Worm (Caenorhabditis elegans) whole organism, L2 larva: Measurements from ENCODE around the gene K02E10.5.

ENCODE experiments used
- C34F6.9 ChIP-seq: fragments of 150-350 bp; optimal IDR thresholded peaks from 2 replicates; lab custom pipeline; 2014; ENCODE audit warnings: missing biosample characterization, missing genetic modification characterization
- R02D3.7 ChIP-seq: fragments of 150-350 bp; optimal IDR thresholded peaks from 2 replicates; lab custom pipeline; 2014; ENCODE audit warnings: missing biosample characterization, missing genetic modification characterization
- Y55F3AM.14 ChIP-seq: fragments of 200-800 bp; sonication (Bioruptor generic); optimal IDR thresholded peaks from 2 replicates; lab custom pipeline; 2018; ENCODE audit warnings: mild to moderate bottlenecking, missing genetic modification characterization, missing compliant biosample characterization
- ZK546.5 ChIP-seq: sonication (generic microtip); optimal IDR thresholded peaks from 2 replicates; lab custom pipeline; 2017; ENCODE audit warnings: missing biosample characterization, missing genetic modification characterization
- ama-1 ChIP-seq: fragments of 150-350 bp; optimal IDR thresholded peaks from 2 replicates; lab custom pipeline; 2018; ENCODE audit warnings: inconsistent platforms
- ceh-16 ChIP-seq: fragments of 150-350 bp; optimal IDR thresholded peaks from 2 replicates; lab custom pipeline; 2014; ENCODE audit warnings: missing biosample characterization, missing genetic modification characterization
- ceh-82 ChIP-seq: fragments of 150-350 bp; optimal IDR thresholded peaks from 2 replicates; lab custom pipeline; 2014; ENCODE audit warnings: missing biosample characterization, missing genetic modification characterization
- dmd-4 ChIP-seq: sonication (generic microtip); optimal IDR thresholded peaks from 2 replicates; lab custom pipeline; 2017; ENCODE audit warnings: missing biosample characterization, missing genetic modification characterization
- egl-27 ChIP-seq: sonication (generic microtip); optimal IDR thresholded peaks from 3 replicates; lab custom pipeline; 2017; ENCODE audit warnings: missing biosample characterization, missing genetic modification reagents, missing genetic modification characterization
- elt-1 ChIP-seq: fragments of 150-350 bp; optimal IDR thresholded peaks from 2 replicates; lab custom pipeline; 2014; ENCODE audit warnings: missing biosample characterization, missing genetic modification characterization
- elt-3 ChIP-seq: sonication (generic microtip); optimal IDR thresholded peaks from 2 replicates; lab custom pipeline; 2017; ENCODE audit warnings: missing biosample characterization, missing genetic modification characterization
- fos-1 ChIP-seq: fragments of 150-350 bp; optimal IDR thresholded peaks from 2 replicates; lab custom pipeline; 2014; ENCODE audit warnings: missing biosample characterization, missing genetic modification characterization
- gmeb-1 ChIP-seq: fragments of 150-350 bp; optimal IDR thresholded peaks from 2 replicates; lab custom pipeline; 2014; ENCODE audit warnings: missing biosample characterization, missing genetic modification characterization
- lin-13 ChIP-seq: fragments of 150-350 bp; optimal IDR thresholded peaks from 2 replicates; lab custom pipeline; 2014; ENCODE audit warnings: missing biosample characterization, missing genetic modification reagents, missing genetic modification characterization
- lin-39 ChIP-seq: fragments of 150-350 bp; optimal IDR thresholded peaks from 2 replicates; lab custom pipeline; 2014; ENCODE audit warnings: missing biosample characterization, missing genetic modification reagents, missing genetic modification characterization
- mab-5 ChIP-seq: fragments of 150-350 bp; optimal IDR thresholded peaks from 2 replicates; lab custom pipeline; 2014; ENCODE audit warnings: missing biosample characterization, missing genetic modification characterization
- mbf-1 ChIP-seq: sonication (generic microtip); optimal IDR thresholded peaks from 2 replicates; lab custom pipeline; 2017; ENCODE audit warnings: missing biosample characterization, missing genetic modification characterization
- mdl-1 ChIP-seq, 2 experiments: fragments of 150-350 bp in 1 of 2; sonication (generic microtip) in 1 of 2; optimal IDR thresholded peaks; 2 replicates each; lab custom pipeline; 2017; ENCODE audit warnings: missing biosample characterization in 2 of 2, missing genetic modification characterization in 2 of 2
- nhr-10 ChIP-seq: sonication (generic microtip); optimal IDR thresholded peaks from 2 replicates; lab custom pipeline; 2017; ENCODE audit warnings: missing biosample characterization, missing genetic modification characterization
- nhr-11 ChIP-seq: fragments of 150-350 bp; optimal IDR thresholded peaks from 2 replicates; lab custom pipeline; 2014; ENCODE audit warnings: missing biosample characterization, missing genetic modification characterization
- nhr-12 ChIP-seq: fragments of 150-350 bp; optimal IDR thresholded peaks from 2 replicates; lab custom pipeline; 2014; ENCODE audit warnings: missing biosample characterization, missing genetic modification characterization
- nhr-21 ChIP-seq: fragments of 150-350 bp; optimal IDR thresholded peaks from 2 replicates; lab custom pipeline; 2014; ENCODE audit warnings: missing biosample characterization, missing genetic modification characterization
- nhr-23 ChIP-seq: fragments of 150-350 bp; optimal IDR thresholded peaks from 2 replicates; lab custom pipeline; 2014; ENCODE audit warnings: missing biosample characterization, missing genetic modification reagents, missing genetic modification characterization
- nhr-237 ChIP-seq: fragments of 150-350 bp; optimal IDR thresholded peaks from 2 replicates; lab custom pipeline; 2014; ENCODE audit warnings: missing biosample characterization, missing genetic modification characterization
- nhr-25 ChIP-seq: fragments of 150-350 bp; sonication (generic microtip); optimal IDR thresholded peaks from 3 replicates; lab custom pipeline; 2014; ENCODE audit warnings: missing biosample characterization, missing genetic modification characterization
- nhr-77 ChIP-seq: fragments of 150-350 bp; optimal IDR thresholded peaks from 2 replicates; lab custom pipeline; 2014; ENCODE audit warnings: missing biosample characterization, missing genetic modification characterization
- sma-3 ChIP-seq: sonication (generic microtip); optimal IDR thresholded peaks from 2 replicates; lab custom pipeline; 2016; ENCODE audit warnings: missing genetic modification reagents, missing genetic modification characterization, missing compliant biosample characterization
- sma-9 ChIP-seq, 2 experiments: fragments of 150-350 bp in 1 of 2; sonication (generic microtip) in 1 of 2; optimal IDR thresholded peaks; 2 replicates each; lab custom pipeline; 2014 to 2016; ENCODE audit warnings: missing genetic modification characterization in 2 of 2, mild to moderate bottlenecking in 1 of 2, missing biosample characterization in 1 of 2, missing compliant biosample characterization in 1 of 2, missing genetic modification reagents in 1 of 2, moderate library complexity in 1 of 2
- unc-55 ChIP-seq: fragments of 150-350 bp; sonication (generic microtip); optimal IDR thresholded peaks from 3 replicates; lab custom pipeline; 2014; ENCODE audit warnings: missing biosample characterization, missing genetic modification reagents, missing genetic modification characterization
- ztf-1 ChIP-seq: fragments of 200-800 bp; sonication (Bioruptor generic); conservative IDR thresholded peaks from 2 replicates; pipeline ENCODE4 v1.3.6; 2022; ENCODE audit warnings: missing genetic modification characterization, missing compliant biosample characterization
- ztf-11 ChIP-seq: sonication (generic microtip); optimal IDR thresholded peaks from 2 replicates; lab custom pipeline; 2017; ENCODE audit warnings: missing biosample characterization, missing genetic modification characterization

Gene K02E10.5

DNA sequence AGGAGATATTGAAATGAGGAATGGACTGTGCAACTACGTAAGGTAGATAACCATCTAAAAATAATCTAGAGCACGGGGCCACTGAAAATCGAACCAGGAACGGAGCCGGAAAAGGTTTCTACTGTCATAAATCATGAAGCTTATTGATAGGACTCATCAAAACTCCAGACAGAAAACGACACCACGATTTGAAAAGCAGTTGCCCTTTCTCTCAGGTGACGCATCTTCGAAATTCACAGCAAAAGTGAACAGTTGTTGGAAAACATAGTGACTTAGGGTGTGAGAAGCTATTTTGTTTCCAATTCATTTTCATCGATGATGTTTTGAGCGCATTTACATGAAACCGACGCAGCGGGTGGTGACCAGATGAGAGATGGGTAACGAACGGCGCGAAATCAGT is 26.4 kb downstream of the K02E10.5 start:
- TF ChIP-seq C34F6.9 (tag; lab: Kevin White, UChicago) (peak; percentile 8), fos-1 (tag; lab: Kevin White, UChicago) (no peak), sma-9 (GFP tag; optimal IDR thresholded peaks at IDR 0.05; lab: Kevin White, UChicago) (peak; percentile 9), sma-9 (tag; optimal IDR thresholded peaks at IDR 0.05; lab: Kevin White, UChicago) (no peak), Y55F3AM.14 (no peak), mab-5 (tag; lab: Kevin White, UChicago) (peak; percentile 40)
- TF ChIP-seq, all 48 proteins: peak for 3

- no peak for TF ChIP-seq nhr-25 (tag; lab: Kevin White, UChicago)
- no peak for TF ChIP-seq ceh-82
- no peak for TF ChIP-seq ztf-11
- no peak for TF ChIP-seq ama-1 (lab: Kevin White, UChicago)
- TF ChIP-seq dmd-4 (tag; lab: Kevin White, UChicago): no peak
- TF ChIP-seq R02D3.7 (tag; lab: Kevin White, UChicago): no peak
- no peak for TF ChIP-seq unc-55
These were observed 27.7 kb downstream of the K02E10.5 start for ce11 chrX:2450994-2451393.

DNA sequence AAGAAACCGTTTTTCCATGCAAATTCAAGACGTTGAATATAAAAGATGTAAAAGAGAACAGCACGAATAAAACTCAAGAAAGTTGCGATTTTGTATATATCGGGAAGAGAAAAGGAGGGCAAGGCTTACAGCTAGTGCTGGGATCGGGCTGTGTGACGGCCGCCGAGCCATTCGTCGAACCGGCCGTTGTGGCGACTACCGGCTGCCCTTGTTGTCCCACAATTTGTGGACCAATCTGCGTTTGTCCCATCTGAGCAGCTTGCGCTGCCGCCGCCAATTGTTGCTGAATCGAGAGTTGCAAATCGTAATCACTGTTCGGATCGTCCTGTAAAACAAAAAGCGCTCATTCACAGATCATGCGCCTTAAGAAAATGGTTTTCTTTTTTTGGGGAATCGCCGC is 31.5 kb downstream of the K02E10.5 start:
- no peak for TF ChIP-seq lin-13 (GFP tag; lab: Kevin White, UChicago)
- 0 out of 2 replicates have a peak, but pooled peaks have one; percentile 72 for TF ChIP-seq ztf-1 (GFP tag; lab: Robert Waterston, UW)

DNA sequence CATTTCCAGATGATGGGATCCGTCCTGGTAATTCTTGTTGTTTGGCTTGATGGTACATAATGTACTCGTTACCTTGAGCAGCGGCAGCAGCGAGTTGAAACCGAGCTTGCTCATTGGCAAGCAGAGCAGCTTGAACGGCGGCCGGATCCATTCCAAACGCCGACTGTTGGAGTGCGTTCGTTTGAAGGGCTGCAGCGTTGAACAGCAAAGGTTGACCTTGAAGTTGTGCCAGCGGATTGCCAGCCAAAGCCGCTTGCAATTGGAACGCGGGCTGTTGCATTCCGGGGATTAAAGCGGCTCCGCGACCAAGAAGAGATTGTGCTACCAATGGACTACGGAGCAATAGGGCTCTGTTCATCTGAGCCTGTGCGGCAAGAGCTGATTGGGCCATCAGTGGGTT is 32.5 kb downstream of the K02E10.5 start:
- TF ChIP-seq C34F6.9 (tag; lab: Kevin White, UChicago) (no peak), ZK546.5 (no peak), nhr-11 (tag; lab: Kevin White, UChicago) (no peak), nhr-10 (no peak), nhr-25 (tag; lab: Kevin White, UChicago) (no peak), nhr-21 (tag; lab: Kevin White, UChicago) (no peak), ceh-16 (tag; lab: Kevin White, UChicago) (no peak), sma-9 (GFP tag; optimal IDR thresholded peaks at IDR 0.05; lab: Kevin White, UChicago) (no peak), sma-9 (tag; optimal IDR thresholded peaks at IDR 0.05; lab: Kevin White, UChicago) (no peak), elt-1 (tag; lab: Kevin White, UChicago) (no peak), dmd-4 (tag; lab: Kevin White, UChicago) (no peak), ztf-1 (GFP tag; lab: Robert Waterston, UW) (no peak)
- TF ChIP-seq, all 48 proteins: peak for 0

DNA sequence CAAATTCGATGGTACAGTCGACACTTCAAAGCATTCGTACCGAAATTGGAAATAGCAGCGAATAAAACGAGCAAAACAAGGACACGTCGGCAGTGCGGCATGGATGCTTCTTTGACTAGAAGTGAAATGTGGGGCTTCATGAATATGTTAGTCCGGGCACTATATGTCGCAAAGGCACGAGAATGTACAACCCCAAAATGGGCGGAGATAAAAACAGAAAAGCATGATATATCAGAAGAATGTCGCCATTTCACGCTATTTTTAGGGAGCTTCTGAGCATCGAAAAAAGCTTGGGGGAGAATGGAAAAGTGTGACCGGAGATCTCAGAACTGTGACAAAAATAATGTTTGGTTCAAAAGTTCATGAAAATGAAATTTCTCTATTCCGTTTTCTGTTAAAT is 35.4 kb downstream of the K02E10.5 start, which contains the start of gene T07D1.3:
Gene T07D1.3, minus strand, starts transcription at position 101 of the 400 bp plus-strand sequence.
- no peak for TF ChIP-seq mab-5 (tag; lab: Kevin White, UChicago)
- no peak for TF ChIP-seq nhr-25 (tag; lab: Kevin White, UChicago)
- no peak for TF ChIP-seq Y55F3AM.14
- TF ChIP-seq nhr-77 (tag; lab: Kevin White, UChicago): no peak
- TF ChIP-seq egl-27: no peak
- no peak for TF ChIP-seq sma-3
- no peak for TF ChIP-seq ama-1 (lab: Kevin White, UChicago)
- no peak for TF ChIP-seq mdl-1 (tag; optimal IDR thresholded peaks at IDR 0.05; lab: Kevin White, UChicago)
- no peak for TF ChIP-seq elt-1 (tag; lab: Kevin White, UChicago)
- no peak for TF ChIP-seq mbf-1
- TF ChIP-seq nhr-23 (tag; lab: Kevin White, UChicago): no peak
- TF ChIP-seq ZK546.5: no peak
- no peak for TF ChIP-seq ceh-82
- no peak for TF ChIP-seq nhr-237 (tag; lab: Kevin White, UChicago)
- TF ChIP-seq lin-39 (tag; lab: Kevin White, UChicago): no peak
- no peak for TF ChIP-seq gmeb-1 (tag; lab: Kevin White, UChicago)
- no peak for TF ChIP-seq elt-3 (tag; lab: Kevin White, UChicago)
- TF ChIP-seq nhr-12 (tag; lab: Kevin White, UChicago): no peak

ce11 chrX:2441163-2441562 is 37.6 kb downstream of the K02E10.5 start:
- TF ChIP-seq nhr-77 (tag; lab: Kevin White, UChicago) (no peak), unc-55 (peak; percentile 51)
